Worm (Caenorhabditis elegans) whole organism, late embryonic: ENCODE data around the gene str-79.

ENCODE experiments used
- F13H6.1 ChIP-seq: sonication (generic microtip); optimal IDR thresholded peaks from 2 replicates; lab custom pipeline; 2016; ENCODE audit warnings: missing genetic modification characterization, missing compliant biosample characterization
- dmd-4 ChIP-seq: sonication (generic microtip); optimal IDR thresholded peaks from 2 replicates; lab custom pipeline; 2016; ENCODE audit warnings: borderline replicate concordance, missing genetic modification characterization, missing compliant biosample characterization
- elt-2 ChIP-seq: sonication (generic microtip); optimal IDR thresholded peaks from 2 replicates; lab custom pipeline; 2016; ENCODE audit warnings: missing genetic modification reagents, missing genetic modification characterization, missing compliant biosample characterization
- gmeb-2 ChIP-seq: sonication (generic microtip); optimal IDR thresholded peaks from 2 replicates; lab custom pipeline; 2016; ENCODE audit warnings: missing genetic modification characterization, inconsistent platforms, missing compliant biosample characterization
- hlh-30 ChIP-seq: sonication (generic microtip); optimal IDR thresholded peaks from 2 replicates; lab custom pipeline; 2017; ENCODE audit warnings: antibody characterized with exemption, missing genetic modification characterization, missing compliant biosample characterization; ENCODE audit not compliant: insufficient read depth
- pha-2 ChIP-seq: sonication (generic microtip); optimal IDR thresholded peaks from 2 replicates; lab custom pipeline; 2017; ENCODE audit warnings: mild to moderate bottlenecking, missing genetic modification characterization, missing compliant biosample characterization
- tbx-2 ChIP-seq: sonication (generic microtip); optimal IDR thresholded peaks from 2 replicates; lab custom pipeline; 2016; ENCODE audit warnings: missing genetic modification characterization, missing compliant biosample characterization
- unc-55 ChIP-seq: sonication (generic microtip); optimal IDR thresholded peaks from 2 replicates; lab custom pipeline; 2017; ENCODE audit warnings: missing biosample characterization, missing genetic modification reagents, missing genetic modification characterization

- TF ChIP-seq gmeb-2 (tag; lab: Kevin White, UChicago) (no peak), tbx-2 (tag; lab: Kevin White, UChicago) (no peak), F13H6.1 (tag; lab: Kevin White, UChicago) (no peak), dmd-4 (tag; lab: Kevin White, UChicago) (no peak), hlh-30 (tag; lab: Kevin White, UChicago) (no peak), unc-55 (GFP tag; lab: Kevin White, UChicago) (no peak), elt-2 (no peak), pha-2 (tag; lab: Kevin White, UChicago) (no peak)
These were observed 30.8 kb downstream of the str-79 start for ce11 chrX:2000517-2000916.
